Worm (Caenorhabditis elegans) whole organism, L1 larva: Measurements from ENCODE around the gene ZC21.10.

Experiments used
- ama-1 ChIP-seq: fragments of 150-350 bp; optimal IDR thresholded peaks from 2 replicates; lab custom pipeline; 2014
- elt-2 ChIP-seq: sonication (generic microtip); optimal IDR thresholded peaks from 2 replicates; lab custom pipeline; 2016; ENCODE audit warnings: missing genetic modification characterization, mild to moderate bottlenecking, inconsistent platforms, missing compliant biosample characterization, missing genetic modification reagents
- fos-1 ChIP-seq: fragments of 150-350 bp; optimal IDR thresholded peaks from 2 replicates; lab custom pipeline; 2014; ENCODE audit warnings: missing biosample characterization, missing genetic modification characterization
- isw-1 ChIP-seq: fragments of 200-800 bp; sonication (Bioruptor generic); IDR thresholded peaks from 2 replicates; pipeline ENCODE4 v1.3.6; 2022; ENCODE audit warnings: missing genetic modification characterization, missing compliant biosample characterization
- lin-13 ChIP-seq: fragments of 150-350 bp; optimal IDR thresholded peaks from 2 replicates; lab custom pipeline; 2014; ENCODE audit warnings: missing biosample characterization, missing genetic modification reagents, missing genetic modification characterization
- lin-15B ChIP-seq: fragments of 150-350 bp; sonication (generic microtip); optimal IDR thresholded peaks from 3 replicates; lab custom pipeline; 2014; ENCODE audit warnings: missing biosample characterization, missing genetic modification characterization
- lin-35 ChIP-seq, 2 experiments: fragments of 150-350 bp; optimal IDR thresholded peaks; 2 replicates each; lab custom pipeline; 2014; ENCODE audit warnings: missing biosample characterization in 2 of 2, missing genetic modification characterization in 2 of 2, missing genetic modification reagents in 2 of 2
- lsy-2 ChIP-seq, 2 experiments: fragments of 150-350 bp; optimal IDR thresholded peaks; 2 replicates each; lab custom pipeline; 2014; ENCODE audit warnings: missing biosample characterization in 2 of 2, missing genetic modification characterization in 2 of 2
- mdl-1 ChIP-seq, 2 experiments: fragments of 150-350 bp; optimal IDR thresholded peaks; 2 replicates each; lab custom pipeline; 2014 to 2017; ENCODE audit warnings: missing biosample characterization in 2 of 2, missing genetic modification characterization in 2 of 2, inconsistent platforms in 1 of 2
- nhr-71 ChIP-seq: sonication (generic microtip); optimal IDR thresholded peaks from 2 replicates; lab custom pipeline; 2016; ENCODE audit warnings: mild to moderate bottlenecking, missing genetic modification characterization, moderate library complexity, missing compliant biosample characterization
- tbx-2 ChIP-seq: sonication (generic microtip); optimal IDR thresholded peaks from 2 replicates; lab custom pipeline; 2016; ENCODE audit warnings: missing genetic modification characterization, missing compliant biosample characterization
- zip-4 ChIP-seq: fragments of 200-800 bp; sonication (Bioruptor generic); optimal IDR thresholded peaks from 2 replicates; lab custom pipeline; 2018; ENCODE audit warnings: mild to moderate bottlenecking, missing genetic modification characterization, moderate library complexity, missing compliant biosample characterization

ce11 chrIII:8529002-8529401 is 870 bp upstream of the ZC21.10 start:
- TF ChIP-seq ama-1 (lab: Kevin White, UChicago) = peak; percentile 64
- TF ChIP-seq nhr-71 (tag; lab: Kevin White, UChicago) = peak; percentile 87
- TF ChIP-seq lin-35 (GFP tag; optimal IDR thresholded peaks at IDR 0.05; lab: Kevin White, UChicago) = peak; percentile 21 to 68
- peak in 1 of 2 experiments; percentile 21 for TF ChIP-seq mdl-1 (tag; optimal IDR thresholded peaks at IDR 0.05; lab: Kevin White, UChicago)
- peak; percentile 87 for TF ChIP-seq lsy-2 (tag; optimal IDR thresholded peaks at IDR 0.05; lab: Kevin White, UChicago)
- peak; percentile 12 for TF ChIP-seq elt-2 (tag; lab: Kevin White, UChicago)
- peak; percentile 33 for TF ChIP-seq lin-15B
- no peak for TF ChIP-seq fos-1 (tag; lab: Kevin White, UChicago)
- peak; percentile 83 for TF ChIP-seq isw-1
- TF ChIP-seq tbx-2 (tag; lab: Kevin White, UChicago) = peak; percentile 81
- TF ChIP-seq lin-13 (GFP tag; lab: Kevin White, UChicago) = no peak
- peak; percentile 100 for TF ChIP-seq zip-4 (GFP tag; lab: Kevin White, UChicago)
